Worm (Caenorhabditis elegans) whole organism, L2 larva: ENCODE results near the gene T24C2.3.

Source experiments
- blmp-1 ChIP-seq: sonication (generic microtip); optimal IDR thresholded peaks from 2 replicates; lab custom pipeline; 2017; ENCODE audit warnings: missing genetic modification characterization, mild to moderate bottlenecking, missing compliant biosample characterization, antibody characterized with exemption, moderate library complexity; ENCODE audit not compliant: insufficient read depth
- lin-13 ChIP-seq: fragments of 150-350 bp; optimal IDR thresholded peaks from 2 replicates; lab custom pipeline; 2014; ENCODE audit warnings: missing biosample characterization, missing genetic modification reagents, missing genetic modification characterization
- mbf-1 ChIP-seq: sonication (generic microtip); optimal IDR thresholded peaks from 2 replicates; lab custom pipeline; 2017; ENCODE audit warnings: missing biosample characterization, missing genetic modification characterization

DNA sequence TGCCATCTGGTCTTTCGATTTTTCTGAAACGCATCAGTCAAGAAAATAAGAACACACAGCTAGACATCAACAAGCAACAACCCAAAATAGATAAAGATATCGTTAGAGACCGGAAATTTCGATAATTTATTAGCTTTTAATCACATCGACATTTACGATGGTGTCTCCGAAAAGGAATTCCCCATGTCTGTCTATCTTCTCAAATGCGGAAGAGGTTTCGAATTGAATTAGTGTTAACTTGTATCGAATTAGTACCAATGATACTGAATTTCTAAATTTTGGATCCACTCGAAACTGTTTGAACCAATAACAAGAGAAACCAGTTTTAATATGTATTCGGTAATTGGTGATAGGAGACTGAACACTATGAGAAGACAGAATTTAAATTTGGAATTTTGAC is 8.7 kb upstream of the T24C2.3 start:
- TF ChIP-seq mbf-1 (no peak), blmp-1 (tag; lab: Kevin White, UChicago) (no peak), lin-13 (GFP tag; lab: Kevin White, UChicago) (no peak)
